Fruit fly (Drosophila melanogaster): ENCODE results near the gene Jhbp4.

Jhbp4 gene

DNA sequence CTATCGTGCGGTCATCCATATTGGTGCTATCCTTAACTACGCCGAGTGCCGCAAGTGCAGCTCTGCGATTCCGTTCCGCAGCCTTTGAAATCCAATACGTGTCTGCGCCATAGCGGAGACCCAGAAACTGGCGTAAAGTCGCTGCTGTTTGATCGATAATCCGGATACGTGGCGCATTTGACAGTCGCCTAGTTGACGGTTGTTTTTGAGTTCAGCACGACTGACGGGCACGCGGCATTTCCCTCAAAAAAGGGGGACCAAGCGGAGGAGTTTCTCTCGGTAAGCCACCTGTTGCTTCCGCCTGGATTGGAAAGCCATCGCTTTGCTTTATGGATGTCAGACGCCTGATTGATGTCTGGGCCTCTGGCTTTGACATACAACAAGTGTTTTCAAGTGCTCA lies 24.2 kb downstream of the Jhbp4 start, which contains the start of gene CG10185:
Gene CG10185, minus strand, starts transcription at position 101 of the 400 bp plus-strand sequence.
- TF ChIP-seq C15 (GFP tag; IDR thresholded peaks at IDR 0.05), result no peak
- no peak for TF ChIP-seq CG11696 (GFP tag; IDR thresholded peaks at IDR 0.05)
- no peak for TF ChIP-seq Hr51 (GFP tag; optimal IDR thresholded peaks at IDR 0.05)
- no peak for TF ChIP-seq nerfin-1 (tag; optimal IDR thresholded peaks at IDR 0.05)
- no peak for TF ChIP-seq insv (GFP tag; optimal IDR thresholded peaks at IDR 0.05)
- TF ChIP-seq Gug (GFP tag; IDR thresholded peaks at IDR 0.05), result no peak
- no peak for TF ChIP-seq CG4854 (GFP tag; optimal IDR thresholded peaks at IDR 0.05)
- TF ChIP-seq ab (GFP tag; optimal IDR thresholded peaks at IDR 0.05), result no peak
- no peak for TF ChIP-seq CG9609 (GFP tag; optimal IDR thresholded peaks at IDR 0.05)
- TF ChIP-seq Hand (GFP tag; optimal IDR thresholded peaks at IDR 0.05), result no peak
- TF ChIP-seq CG10565 (GFP tag; optimal IDR thresholded peaks at IDR 0.05), result no peak
- no peak for TF ChIP-seq Mrtf (GFP tag; IDR thresholded peaks at IDR 0.05)

DNA sequence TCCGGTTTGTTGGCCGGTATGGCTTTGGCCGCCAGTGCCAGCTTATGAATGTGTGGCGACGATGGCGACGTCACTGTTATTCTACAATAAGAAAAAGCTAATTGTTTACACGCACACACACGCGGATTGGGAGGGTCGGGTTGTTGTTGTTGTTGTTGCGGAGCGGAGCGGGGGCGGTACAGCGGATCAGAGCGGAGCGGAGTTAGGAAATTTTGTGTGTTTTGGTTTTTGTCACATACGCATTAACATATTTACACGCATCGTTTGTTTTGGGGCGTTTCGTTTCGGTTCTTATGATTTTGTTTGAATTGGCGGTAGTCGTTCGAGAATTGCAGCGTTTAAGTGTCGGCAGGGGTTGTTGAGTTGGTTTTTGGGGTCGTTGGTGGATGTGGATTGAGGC lies 26.0 kb downstream of the Jhbp4 start:
- TF ChIP-seq CG5180 (GFP tag; optimal IDR thresholded peaks at IDR 0.05), result peak; percentile 28
- no peak for TF ChIP-seq CG2678 (tag; optimal IDR thresholded peaks at IDR 0.05)
- peak; percentile 9 for TF ChIP-seq pb (GFP tag; optimal IDR thresholded peaks at IDR 0.05)
- TF ChIP-seq CG1233 (GFP tag; optimal IDR thresholded peaks at IDR 0.05), result peak; percentile 59
- no peak for TF ChIP-seq crp (GFP tag; optimal IDR thresholded peaks at IDR 0.05)
- TF ChIP-seq Mes4 (GFP tag; optimal IDR thresholded peaks at IDR 0.05), result peak; percentile 38
- TF ChIP-seq Myb (GFP tag; optimal IDR thresholded peaks at IDR 0.05), result peak; percentile 5
- peak; percentile 48 for TF ChIP-seq bab2 (GFP tag; optimal IDR thresholded peaks at IDR 0.05)
- TF ChIP-seq CrebB (tag; optimal IDR thresholded peaks at IDR 0.05), result peak; percentile 45
- TF ChIP-seq CG13624 (GFP tag; optimal IDR thresholded peaks at IDR 0.05), result no peak
- no peak for TF ChIP-seq gem (tag; optimal IDR thresholded peaks at IDR 0.05)
- TF ChIP-seq CG11504 (tag; optimal IDR thresholded peaks at IDR 0.05), result peak; percentile 52
- TF ChIP-seq CG8359 (GFP tag; optimal IDR thresholded peaks at IDR 0.05; ENCODE audit: borderline replicate concordance), result peak; percentile 54
- peak; percentile 22 for TF ChIP-seq CG10431 (GFP tag; optimal IDR thresholded peaks at IDR 0.05)
- TF ChIP-seq yki (optimal IDR thresholded peaks at IDR 0.05), result no peak
- TF ChIP-seq CG7745 (tag; optimal IDR thresholded peaks at IDR 0.05), result peak; percentile 89
- no peak for TF ChIP-seq Camta (GFP tag; optimal IDR thresholded peaks at IDR 0.05)
- no peak for TF ChIP-seq nom (GFP tag; optimal IDR thresholded peaks at IDR 0.05)
- TF ChIP-seq HHEX (GFP tag; optimal IDR thresholded peaks at IDR 0.05), result peak; percentile 52
- TF ChIP-seq CG7357 (GFP tag; IDR thresholded peaks at IDR 0.05), result 0 out of 3 replicates have a peak, but pooled peaks have one; percentile 23
- peak; percentile 31 for TF ChIP-seq Lhr (GFP tag; optimal IDR thresholded peaks at IDR 0.05)
- no peak for TF ChIP-seq ash1 (GFP tag; optimal IDR thresholded peaks at IDR 0.05)
- TF ChIP-seq ac (GFP tag; optimal IDR thresholded peaks at IDR 0.05), result peak; percentile 12
- TF ChIP-seq dm (GFP tag; optimal IDR thresholded peaks at IDR 0.05), result no peak
- TF ChIP-seq CG14050 (GFP tag; IDR thresholded peaks at IDR 0.05), result no peak
- TF ChIP-seq CG2202 (tag; optimal IDR thresholded peaks at IDR 0.05), result peak; percentile 60
- TF ChIP-seq Neu2 (GFP tag; optimal IDR thresholded peaks at IDR 0.05; ENCODE audit: borderline replicate concordance), result no peak
- TF ChIP-seq gsb-n (tag; optimal IDR thresholded peaks at IDR 0.05), result peak; percentile 68
- no peak for TF ChIP-seq Atf-2 (GFP tag; optimal IDR thresholded peaks at IDR 0.05)
- TF ChIP-seq wek (GFP tag; optimal IDR thresholded peaks at IDR 0.05), result peak; percentile 33
- peak; percentile 69 for TF ChIP-seq CG2875 (GFP tag; optimal IDR thresholded peaks at IDR 0.05)
- TF ChIP-seq vvl (GFP tag; IDR thresholded peaks at IDR 0.05), result peak; percentile 73
- peak; percentile 11 for TF ChIP-seq Hsf (GFP tag; optimal IDR thresholded peaks at IDR 0.05)
- TF ChIP-seq CG31365 (tag; optimal IDR thresholded peaks at IDR 0.05), result peak; percentile 52
- TF ChIP-seq CG2889 (GFP tag; IDR thresholded peaks at IDR 0.05), result no peak
- TF ChIP-seq CG17186 (GFP tag; optimal IDR thresholded peaks at IDR 0.05), result no peak
- peak; percentile 43 for TF ChIP-seq Meics (GFP tag; optimal IDR thresholded peaks at IDR 0.05)
- no peak for TF ChIP-seq Hmr (GFP tag; optimal IDR thresholded peaks at IDR 0.05)
- TF ChIP-seq nerfin-1 (tag; optimal IDR thresholded peaks at IDR 0.05), result peak; percentile 26
